Worm (Caenorhabditis elegans) whole organism, midembryonic: ENCODE data around the gene F46F5.15.

ENCODE experiments used
- T22C8.4 ChIP-seq: fragments of 200-800 bp; sonication (Bioruptor generic); IDR thresholded peaks from 2 replicates; pipeline ENCODE4 v1.3.6; 2022; ENCODE audit warnings: missing genetic modification characterization, missing compliant biosample characterization
- cog-1 ChIP-seq: sonication (generic microtip); optimal IDR thresholded peaks from 2 replicates; lab custom pipeline; 2016; ENCODE audit warnings: missing genetic modification characterization, missing compliant biosample characterization
- flt-1 ChIP-seq: fragments of 200-800 bp; sonication (Bioruptor generic); IDR thresholded peaks from 2 replicates; pipeline ENCODE4 v1.3.6; 2022; ENCODE audit warnings: missing genetic modification characterization, missing compliant biosample characterization
- klf-2 ChIP-seq: fragments of 200-800 bp; sonication (Bioruptor generic); conservative IDR thresholded peaks from 2 replicates; pipeline ENCODE4 v1.3.6; 2022; ENCODE audit warnings: missing genetic modification reagents, missing genetic modification characterization, missing compliant biosample characterization
- med-1 ChIP-seq: sonication (generic microtip); optimal IDR thresholded peaks from 2 replicates; lab custom pipeline; 2017; ENCODE audit warnings: missing genetic modification characterization, mild to moderate bottlenecking, missing compliant biosample characterization, antibody characterized with exemption, missing genetic modification reagents; ENCODE audit not compliant: insufficient read depth
- ref-1 ChIP-seq: fragments of 200-800 bp; sonication (Bioruptor generic); conservative IDR thresholded peaks from 2 replicates; pipeline ENCODE4 v1.3.6; 2022; ENCODE audit warnings: missing genetic modification reagents, missing genetic modification characterization, missing compliant biosample characterization
- tab-1 ChIP-seq: fragments of 200-800 bp; sonication (Bioruptor generic); IDR thresholded peaks from 2 replicates; pipeline ENCODE4 v1.3.6; 2022; ENCODE audit warnings: missing genetic modification characterization, missing compliant biosample characterization
- ztf-23 ChIP-seq: fragments of 200-800 bp; sonication (Bioruptor generic); IDR thresholded peaks from 2 replicates; pipeline ENCODE4 v1.3.6; 2022; ENCODE audit warnings: missing genetic modification reagents, missing genetic modification characterization, missing compliant biosample characterization
- ztf-29 ChIP-seq: fragments of 200-800 bp; sonication (Bioruptor generic); IDR thresholded peaks from 2 replicates; pipeline ENCODE4 v1.3.6; 2022; ENCODE audit warnings: missing genetic modification reagents, missing genetic modification characterization, missing compliant biosample characterization

Gene F46F5.15

ce11 chrII:791828-792227 is 3.6 kb downstream of the F46F5.15 start, which contains the start of gene F46F5.1:
F46F5.1 (minus strand) TSS chrII:791928.
- TF ChIP-seq ztf-29 (GFP tag; lab: Robert Waterston, UW) (no peak), tab-1 (no peak)

- no peak for TF ChIP-seq T22C8.4 (GFP tag; lab: Robert Waterston, UW)
- TF ChIP-seq ztf-23 (GFP tag; lab: Robert Waterston, UW) = no peak
- TF ChIP-seq ztf-29 (GFP tag; lab: Robert Waterston, UW) = no peak
- no peak for TF ChIP-seq klf-2 (GFP tag; lab: Robert Waterston, UW)
- no peak for TF ChIP-seq med-1 (GFP tag; lab: Kevin White, UChicago)
- TF ChIP-seq flt-1 = no peak
- TF ChIP-seq cog-1 = no peak
- TF ChIP-seq tab-1 = no peak
- no peak for TF ChIP-seq ref-1 (GFP tag; lab: Robert Waterston, UW)
Measured at ce11 chrII:796916-797315, 8.7 kb downstream of the F46F5.15 start.

ce11 chrII:797445-797844 is 9.2 kb downstream of the F46F5.15 start:
- TF ChIP-seq tab-1 = no peak
- TF ChIP-seq klf-2 (GFP tag; lab: Robert Waterston, UW) = no peak
- TF ChIP-seq ztf-29 (GFP tag; lab: Robert Waterston, UW) = no peak
- TF ChIP-seq flt-1 = no peak
- no peak for TF ChIP-seq med-1 (GFP tag; lab: Kevin White, UChicago)
- no peak for TF ChIP-seq T22C8.4 (GFP tag; lab: Robert Waterston, UW)

- no peak for TF ChIP-seq ztf-23 (GFP tag; lab: Robert Waterston, UW)
- no peak for TF ChIP-seq ref-1 (GFP tag; lab: Robert Waterston, UW)
- no peak for TF ChIP-seq med-1 (GFP tag; lab: Kevin White, UChicago)
- no peak for TF ChIP-seq T22C8.4 (GFP tag; lab: Robert Waterston, UW)
- no peak for TF ChIP-seq flt-1
- TF ChIP-seq ztf-29 (GFP tag; lab: Robert Waterston, UW) = no peak
- no peak for TF ChIP-seq klf-2 (GFP tag; lab: Robert Waterston, UW)
Measured at ce11 chrII:799700-800099, 11.5 kb downstream of the F46F5.15 start, which contains the start of gene F46F5.14. F46F5.14 (plus strand) TSS chrII:800000.

ce11 chrII:803009-803408 is 14.8 kb downstream of the F46F5.15 start, which contains the start of gene F46F5.13:
F46F5.13 (plus strand) TSS chrII:803309.
- no peak for TF ChIP-seq ztf-29 (GFP tag; lab: Robert Waterston, UW)
- TF ChIP-seq cog-1 = no peak
- TF ChIP-seq klf-2 (GFP tag; lab: Robert Waterston, UW) = no peak
- no peak for TF ChIP-seq T22C8.4 (GFP tag; lab: Robert Waterston, UW)
- no peak for TF ChIP-seq flt-1
- no peak for TF ChIP-seq tab-1
- no peak for TF ChIP-seq ref-1 (GFP tag; lab: Robert Waterston, UW)
- no peak for TF ChIP-seq med-1 (GFP tag; lab: Kevin White, UChicago)
- no peak for TF ChIP-seq ztf-23 (GFP tag; lab: Robert Waterston, UW)

ce11 chrII:808457-808856 is 20.2 kb downstream of the F46F5.15 start, which contains the start of gene F46F5.11:
F46F5.11 (plus strand) TSS chrII:808757.
- TF ChIP-seq tab-1 = no peak
- no peak for TF ChIP-seq med-1 (GFP tag; lab: Kevin White, UChicago)
- no peak for TF ChIP-seq T22C8.4 (GFP tag; lab: Robert Waterston, UW)
- TF ChIP-seq flt-1 = no peak
- TF ChIP-seq cog-1 = no peak
- no peak for TF ChIP-seq ref-1 (GFP tag; lab: Robert Waterston, UW)
- TF ChIP-seq ztf-29 (GFP tag; lab: Robert Waterston, UW) = no peak
- no peak for TF ChIP-seq ztf-23 (GFP tag; lab: Robert Waterston, UW)
- no peak for TF ChIP-seq klf-2 (GFP tag; lab: Robert Waterston, UW)

- TF ChIP-seq ref-1 (GFP tag; lab: Robert Waterston, UW) (no peak), T22C8.4 (GFP tag; lab: Robert Waterston, UW) (no peak), ztf-29 (GFP tag; lab: Robert Waterston, UW) (no peak), med-1 (GFP tag; lab: Kevin White, UChicago) (no peak), flt-1 (no peak), klf-2 (GFP tag; lab: Robert Waterston, UW) (no peak)
Measured at ce11 chrII:812917-813316, 24.7 kb downstream of the F46F5.15 start, which contains the start of gene F46F5.5. F46F5.5 (minus strand) TSS chrII:813017.

ce11 chrII:814737-815136 is 26.5 kb downstream of the F46F5.15 start, which contains the start of gene msrp-3:
msrp-3 (minus strand) TSS chrII:814837.
- TF ChIP-seq tab-1 (no peak), med-1 (GFP tag; lab: Kevin White, UChicago) (no peak), cog-1 (no peak), T22C8.4 (GFP tag; lab: Robert Waterston, UW) (no peak), flt-1 (no peak), ztf-29 (GFP tag; lab: Robert Waterston, UW) (no peak), ref-1 (GFP tag; lab: Robert Waterston, UW) (no peak)

ce11 chrII:820519-820918 is 32.3 kb downstream of the F46F5.15 start, which contains the start of gene F46F5.7:
F46F5.7 (minus strand) TSS chrII:820619.
- TF ChIP-seq tab-1 (no peak), flt-1 (no peak), med-1 (GFP tag; lab: Kevin White, UChicago) (no peak), ref-1 (GFP tag; lab: Robert Waterston, UW) (no peak), T22C8.4 (GFP tag; lab: Robert Waterston, UW) (no peak), ztf-23 (GFP tag; lab: Robert Waterston, UW) (no peak), cog-1 (no peak), klf-2 (GFP tag; lab: Robert Waterston, UW) (no peak), ztf-29 (GFP tag; lab: Robert Waterston, UW) (no peak)

- no peak for TF ChIP-seq ztf-29 (GFP tag; lab: Robert Waterston, UW)
- no peak for TF ChIP-seq ref-1 (GFP tag; lab: Robert Waterston, UW)
- TF ChIP-seq med-1 (GFP tag; lab: Kevin White, UChicago) = no peak
- TF ChIP-seq tab-1 = no peak
- no peak for TF ChIP-seq T22C8.4 (GFP tag; lab: Robert Waterston, UW)
- no peak for TF ChIP-seq ztf-23 (GFP tag; lab: Robert Waterston, UW)
- no peak for TF ChIP-seq klf-2 (GFP tag; lab: Robert Waterston, UW)
- no peak for TF ChIP-seq cog-1
- TF ChIP-seq flt-1 = no peak
Measured at ce11 chrII:821514-821913, 33.3 kb downstream of the F46F5.15 start, which contains the start of gene F46F5.8. F46F5.8 (minus strand) TSS chrII:821614.
